Worm (Caenorhabditis elegans) whole organism, L1 larva: ENCODE results near the gene srx-78.
A peak's percentile ranks its signal among the peaks of the same experiment; 100 is the strongest.

Experiments used
- C16A3.4 ChIP-seq: fragments of 150-350 bp; optimal IDR thresholded peaks from 2 replicates; lab custom pipeline; 2014; ENCODE audit warnings: missing biosample characterization, missing genetic modification characterization
- C34B4.2 ChIP-seq: sonication (generic microtip); optimal IDR thresholded peaks from 2 replicates; lab custom pipeline; 2017; ENCODE audit warnings: mild to moderate bottlenecking, missing genetic modification characterization, missing compliant biosample characterization
- Y116A8C.19 ChIP-seq: sonication (generic microtip); optimal IDR thresholded peaks from 2 replicates; lab custom pipeline; 2016; ENCODE audit warnings: missing compliant biosample characterization, missing genetic modification characterization, borderline replicate concordance
- aha-1 ChIP-seq: fragments of 150-350 bp; optimal IDR thresholded peaks from 2 replicates; lab custom pipeline; 2014; ENCODE audit warnings: missing biosample characterization, missing genetic modification characterization
- ceh-8 ChIP-seq: fragments of 200-800 bp; sonication (Bioruptor generic); optimal IDR thresholded peaks from 2 replicates; lab custom pipeline; 2018; ENCODE audit warnings: mild to moderate bottlenecking, missing genetic modification characterization, moderate library complexity, missing compliant biosample characterization
- ceh-82 ChIP-seq, 3 experiments: fragments of 150-350 bp in 1 of 3; sonication (generic microtip) in 2 of 3; optimal IDR thresholded peaks; 2 replicates each; lab custom pipeline; 2014 to 2017; ENCODE audit warnings: missing biosample characterization in 3 of 3, missing genetic modification characterization in 3 of 3
- efl-1 ChIP-seq, 4 experiments: fragments of 150-350 bp; optimal IDR thresholded peaks in 3 of 4; peaks in 1 of 4; 1 replicate in 1 of 4; 2 replicates in 3 of 4; lab custom pipeline; 2014; ENCODE audit warnings: missing biosample characterization in 2 of 4, missing genetic modification characterization in 2 of 4, missing genetic modification reagents in 2 of 4
- egl-13 ChIP-seq: sonication (generic microtip); optimal IDR thresholded peaks from 2 replicates; lab custom pipeline; 2016; ENCODE audit warnings: missing genotype, missing genetic modification reagents, missing genetic modification characterization, missing compliant biosample characterization
- egl-27 ChIP-seq, 2 experiments: fragments of 150-350 bp in 1 of 2; sonication (generic microtip); optimal IDR thresholded peaks; 3 replicates each; lab custom pipeline; 2017 to 2018; ENCODE audit warnings: missing biosample characterization in 2 of 2, missing genetic modification characterization in 2 of 2, missing genetic modification reagents in 2 of 2
- elt-2 ChIP-seq: sonication (generic microtip); optimal IDR thresholded peaks from 2 replicates; lab custom pipeline; 2016; ENCODE audit warnings: missing genetic modification characterization, mild to moderate bottlenecking, inconsistent platforms, missing compliant biosample characterization, missing genetic modification reagents
- ets-5 ChIP-seq: fragments of 200-800 bp; sonication (Bioruptor generic); IDR thresholded peaks from 2 replicates; pipeline ENCODE4 v1.3.6; 2022; ENCODE audit warnings: missing genetic modification characterization, missing compliant biosample characterization
- fkh-4 ChIP-seq: sonication (generic microtip); optimal IDR thresholded peaks from 2 replicates; lab custom pipeline; 2016; ENCODE audit warnings: missing compliant biosample characterization, missing genetic modification characterization, borderline replicate concordance
- fos-1 ChIP-seq: fragments of 150-350 bp; optimal IDR thresholded peaks from 2 replicates; lab custom pipeline; 2014; ENCODE audit warnings: missing biosample characterization, missing genetic modification characterization
- grh-1 ChIP-seq: fragments of 200-800 bp; sonication (Bioruptor generic); IDR thresholded peaks from 2 replicates; pipeline ENCODE4 v1.3.6; 2022; ENCODE audit warnings: missing genetic modification reagents, missing genetic modification characterization, missing compliant biosample characterization
- hlh-17 ChIP-seq: fragments of 200-800 bp; sonication (Bioruptor generic); optimal IDR thresholded peaks from 2 replicates; lab custom pipeline; 2018; ENCODE audit warnings: missing genetic modification characterization, mild to moderate bottlenecking, missing compliant biosample characterization, moderate library complexity, borderline replicate concordance
- hlh-4 ChIP-seq: sonication (generic microtip); optimal IDR thresholded peaks from 2 replicates; lab custom pipeline; 2016; ENCODE audit warnings: mild to moderate bottlenecking, missing genetic modification characterization, missing compliant biosample characterization
- irx-1 ChIP-seq: sonication (generic microtip); optimal IDR thresholded peaks from 2 replicates; lab custom pipeline; 2016; ENCODE audit warnings: missing genetic modification characterization, missing compliant biosample characterization
- isw-1 ChIP-seq: fragments of 200-800 bp; sonication (Bioruptor generic); IDR thresholded peaks from 2 replicates; pipeline ENCODE4 v1.3.6; 2022; ENCODE audit warnings: missing genetic modification characterization, missing compliant biosample characterization
- lin-13 ChIP-seq: fragments of 150-350 bp; optimal IDR thresholded peaks from 2 replicates; lab custom pipeline; 2014; ENCODE audit warnings: missing biosample characterization, missing genetic modification reagents, missing genetic modification characterization
- lin-14 ChIP-seq: fragments of 200-800 bp; sonication (Bioruptor generic); optimal IDR thresholded peaks from 2 replicates; lab custom pipeline; 2018; ENCODE audit warnings: mild to moderate bottlenecking, missing genetic modification characterization, moderate library complexity, missing compliant biosample characterization
- lin-15B ChIP-seq: fragments of 150-350 bp; sonication (generic microtip); optimal IDR thresholded peaks from 3 replicates; lab custom pipeline; 2014; ENCODE audit warnings: missing biosample characterization, missing genetic modification characterization
- lin-39 ChIP-seq: fragments of 150-350 bp; optimal IDR thresholded peaks from 2 replicates; lab custom pipeline; 2014; ENCODE audit warnings: missing biosample characterization, missing genetic modification reagents, missing genetic modification characterization
- lir-3 ChIP-seq: sonication (generic microtip); optimal IDR thresholded peaks from 2 replicates; lab custom pipeline; 2016; ENCODE audit warnings: mild to moderate bottlenecking, missing genetic modification characterization, moderate library complexity, missing compliant biosample characterization; ENCODE audit not compliant: poor library complexity
- lsy-2 ChIP-seq, 2 experiments: fragments of 150-350 bp; optimal IDR thresholded peaks; 2 replicates each; lab custom pipeline; 2014; ENCODE audit warnings: missing biosample characterization in 2 of 2, missing genetic modification characterization in 2 of 2
- mab-9 ChIP-seq: fragments of 200-800 bp; sonication (Bioruptor generic); IDR thresholded peaks from 2 replicates; pipeline ENCODE4 v1.3.6; 2022; ENCODE audit warnings: missing genetic modification reagents, missing genetic modification characterization, missing compliant biosample characterization
- mef-2 ChIP-seq: fragments of 150-350 bp; optimal IDR thresholded peaks from 2 replicates; lab custom pipeline; 2014; ENCODE audit warnings: missing biosample characterization, missing genetic modification characterization
- mep-1 ChIP-seq: fragments of 150-350 bp; optimal IDR thresholded peaks from 2 replicates; lab custom pipeline; 2014; ENCODE audit warnings: missing biosample characterization, missing genetic modification characterization
- nhr-12 ChIP-seq: sonication (generic microtip); optimal IDR thresholded peaks from 2 replicates; lab custom pipeline; 2017; ENCODE audit warnings: missing biosample characterization, missing genetic modification characterization
- nhr-20 ChIP-seq: sonication (generic microtip); optimal IDR thresholded peaks from 2 replicates; lab custom pipeline; 2016; ENCODE audit warnings: mild to moderate bottlenecking, missing genetic modification characterization, missing compliant biosample characterization
- nhr-237 ChIP-seq: fragments of 150-350 bp; optimal IDR thresholded peaks from 2 replicates; lab custom pipeline; 2014; ENCODE audit warnings: missing biosample characterization, missing genetic modification characterization
- nhr-28 ChIP-seq: fragments of 150-350 bp; optimal IDR thresholded peaks from 2 replicates; lab custom pipeline; 2014; ENCODE audit warnings: missing biosample characterization, missing genetic modification characterization
- nhr-47 ChIP-seq: sonication (generic microtip); optimal IDR thresholded peaks from 2 replicates; lab custom pipeline; 2016; ENCODE audit warnings: mild to moderate bottlenecking, missing genetic modification characterization, moderate library complexity, missing compliant biosample characterization
- nhr-76 ChIP-seq: sonication (generic microtip); optimal IDR thresholded peaks from 2 replicates; lab custom pipeline; 2017; ENCODE audit warnings: missing biosample characterization, missing genetic modification characterization
- nhr-77 ChIP-seq: fragments of 150-350 bp; optimal IDR thresholded peaks from 2 replicates; lab custom pipeline; 2014; ENCODE audit warnings: missing biosample characterization, missing genetic modification characterization
- pax-3 ChIP-seq: fragments of 200-800 bp; sonication (Bioruptor generic); optimal IDR thresholded peaks from 2 replicates; lab custom pipeline; 2018; ENCODE audit warnings: mild to moderate bottlenecking, missing genetic modification characterization, moderate library complexity, missing compliant biosample characterization
- pqm-1 ChIP-seq: sonication (generic microtip); optimal IDR thresholded peaks from 3 replicates; lab custom pipeline; 2017; ENCODE audit warnings: missing biosample characterization, missing genetic modification characterization
- rnt-1 ChIP-seq: sonication (generic microtip); optimal IDR thresholded peaks from 2 replicates; lab custom pipeline; 2016; ENCODE audit warnings: mild to moderate bottlenecking, missing genetic modification characterization, moderate library complexity, missing compliant biosample characterization
- sox-4 ChIP-seq: sonication (generic microtip); optimal IDR thresholded peaks from 2 replicates; lab custom pipeline; 2016; ENCODE audit warnings: missing genetic modification characterization, missing compliant biosample characterization
- sptf-1 ChIP-seq: fragments of 150-350 bp; optimal IDR thresholded peaks from 2 replicates; lab custom pipeline; 2014; ENCODE audit warnings: missing biosample characterization, missing genetic modification characterization
- sup-37 ChIP-seq: fragments of 200-800 bp; sonication (Bioruptor generic); optimal IDR thresholded peaks from 2 replicates; lab custom pipeline; 2018; ENCODE audit warnings: mild to moderate bottlenecking, missing genetic modification characterization, missing compliant biosample characterization
- tbx-2 ChIP-seq: sonication (generic microtip); optimal IDR thresholded peaks from 2 replicates; lab custom pipeline; 2016; ENCODE audit warnings: missing genetic modification characterization, missing compliant biosample characterization
- unc-30 ChIP-seq: sonication (generic microtip); optimal IDR thresholded peaks from 2 replicates; lab custom pipeline; 2017; ENCODE audit warnings: missing biosample characterization, missing genetic modification characterization
- unc-62 ChIP-seq: fragments of 150-350 bp; optimal IDR thresholded peaks from 2 replicates; lab custom pipeline; 2014; ENCODE audit warnings: missing biosample characterization, missing genetic modification reagents, missing genetic modification characterization
- unc-86 ChIP-seq: sonication (generic microtip); optimal IDR thresholded peaks from 2 replicates; lab custom pipeline; 2016; ENCODE audit warnings: missing genetic modification characterization, missing compliant biosample characterization
- unc-98 ChIP-seq: fragments of 200-800 bp; sonication (Bioruptor generic); IDR thresholded peaks from 2 replicates; pipeline ENCODE4 v1.3.6; 2022; ENCODE audit warnings: missing genetic modification characterization, missing compliant biosample characterization
- vab-15 ChIP-seq: sonication (generic microtip); optimal IDR thresholded peaks from 2 replicates; lab custom pipeline; 2017; ENCODE audit warnings: missing genotype, mild to moderate bottlenecking, missing genetic modification characterization, missing compliant biosample characterization
- xbp-1 ChIP-seq: sonication (generic microtip); optimal IDR thresholded peaks from 2 replicates; lab custom pipeline; 2016; ENCODE audit warnings: missing genetic modification characterization, missing compliant biosample characterization
- zag-1 ChIP-seq: fragments of 150-350 bp; optimal IDR thresholded peaks from 2 replicates; lab custom pipeline; 2014; ENCODE audit warnings: missing biosample characterization, missing genetic modification characterization
- ztf-4 ChIP-seq: fragments of 150-350 bp; optimal IDR thresholded peaks from 2 replicates; lab custom pipeline; 2014; ENCODE audit warnings: missing biosample characterization, missing genetic modification characterization

Gene srx-78

ce11 chrV:15136772-15137171, 41.9 kb downstream of the srx-78 start, which contains the start of gene aipl-1 (continued):
- no peak for TF ChIP-seq aha-1 (tag; lab: Kevin White, UChicago)
- TF ChIP-seq fos-1 (tag; lab: Kevin White, UChicago) = peak; percentile 75
- TF ChIP-seq zag-1 = no peak
- peak; percentile 81 for TF ChIP-seq lin-13 (GFP tag; lab: Kevin White, UChicago)
- TF ChIP-seq lin-39 (tag; lab: Kevin White, UChicago) = no peak
- TF ChIP-seq unc-30 (tag; lab: Kevin White, UChicago) = no peak
- TF ChIP-seq isw-1 = peak; percentile 66
- TF ChIP-seq tbx-2 (tag; lab: Kevin White, UChicago) = peak; percentile 70
- TF ChIP-seq unc-98 = no peak
- no peak for TF ChIP-seq C34B4.2 (tag; lab: Kevin White, UChicago)
- no peak for TF ChIP-seq unc-62 (GFP tag; lab: Kevin White, UChicago)
- TF ChIP-seq mab-9 (GFP tag; lab: Robert Waterston, UW) = no peak
- TF ChIP-seq elt-2 = peak; percentile 21
- TF ChIP-seq ceh-82 (tag; optimal IDR thresholded peaks at IDR 0.05; lab: Kevin White, UChicago) = peak; percentile 79 to 92 (median 87)
- TF ChIP-seq efl-1 (optimal IDR thresholded peaks at IDR 0.05; lab: Kevin White, UChicago) = peak; percentile 90 to 92
- peak; percentile 88 to 99 for TF ChIP-seq efl-1 (GFP tag; optimal IDR thresholded peaks at IDR 0.05 in 1 of 2; lab: Kevin White, UChicago)
- no peak for TF ChIP-seq fkh-4 (tag; lab: Kevin White, UChicago)
- peak; percentile 13 for TF ChIP-seq irx-1 (tag; lab: Kevin White, UChicago)
- peak; percentile 76 for TF ChIP-seq nhr-77 (tag; lab: Kevin White, UChicago)
- peak; percentile 86 for TF ChIP-seq lin-14 (GFP tag; lab: Kevin White, UChicago)
- TF ChIP-seq ceh-8 (GFP tag; lab: Kevin White, UChicago) = no peak
- TF ChIP-seq sptf-1 (tag; lab: Kevin White, UChicago) = no peak
- no peak for TF ChIP-seq Y116A8C.19 (tag; lab: Kevin White, UChicago)
- TF ChIP-seq C16A3.4 (tag; lab: Kevin White, UChicago) = peak; percentile 94
- no peak for TF ChIP-seq ztf-4 (tag; lab: Kevin White, UChicago)
- TF ChIP-seq egl-27 (tag; optimal IDR thresholded peaks at IDR 0.05; lab: Kevin White, UChicago) = no peak
- TF ChIP-seq sup-37 (GFP tag; lab: Kevin White, UChicago) = no peak
- peak; percentile 78 for TF ChIP-seq vab-15
- TF ChIP-seq lir-3 (tag; lab: Kevin White, UChicago) = peak; percentile 83
- TF ChIP-seq nhr-47 (tag; lab: Kevin White, UChicago) = peak; percentile 79
- no peak for TF ChIP-seq ets-5 (GFP tag; lab: Robert Waterston, UW)
- TF ChIP-seq egl-13 (tag; lab: Kevin White, UChicago) = no peak
- peak; percentile 78 for TF ChIP-seq nhr-20 (tag; lab: Kevin White, UChicago)
- TF ChIP-seq nhr-28 = no peak
- peak; percentile 6 for TF ChIP-seq nhr-237 (tag; lab: Kevin White, UChicago)
- TF ChIP-seq grh-1 (GFP tag; lab: Robert Waterston, UW) = 0 out of 2 replicates have a peak, but pooled peaks have one; percentile 11
- TF ChIP-seq mep-1 = peak; percentile 84
- no peak for TF ChIP-seq nhr-76
- no peak for TF ChIP-seq pqm-1 (tag; lab: Kevin White, UChicago)
- TF ChIP-seq mef-2 (tag; lab: Kevin White, UChicago) = peak; percentile 43
- TF ChIP-seq sox-4 = no peak
- no peak for TF ChIP-seq hlh-17
- TF ChIP-seq rnt-1 (tag; lab: Kevin White, UChicago) = peak; percentile 93
- TF ChIP-seq hlh-4 = no peak
- peak; percentile 74 to 92 for TF ChIP-seq lsy-2 (tag; optimal IDR thresholded peaks at IDR 0.05; lab: Kevin White, UChicago)
- TF ChIP-seq pax-3 (tag; lab: Kevin White, UChicago) = peak; percentile 89
- peak; percentile 69 for TF ChIP-seq xbp-1 (tag; lab: Kevin White, UChicago)
- no peak for TF ChIP-seq nhr-12 (tag; lab: Kevin White, UChicago)
- peak; percentile 49 for TF ChIP-seq unc-86
- peak; percentile 94 for TF ChIP-seq lin-15B (tag; lab: Kevin White, UChicago)
